Fruit fly (Drosophila melanogaster): Measurements from ENCODE around the gene disco-r.
A peak's percentile ranks its signal among the peaks of the same experiment; 100 is the strongest.

disco-r gene

DNA sequence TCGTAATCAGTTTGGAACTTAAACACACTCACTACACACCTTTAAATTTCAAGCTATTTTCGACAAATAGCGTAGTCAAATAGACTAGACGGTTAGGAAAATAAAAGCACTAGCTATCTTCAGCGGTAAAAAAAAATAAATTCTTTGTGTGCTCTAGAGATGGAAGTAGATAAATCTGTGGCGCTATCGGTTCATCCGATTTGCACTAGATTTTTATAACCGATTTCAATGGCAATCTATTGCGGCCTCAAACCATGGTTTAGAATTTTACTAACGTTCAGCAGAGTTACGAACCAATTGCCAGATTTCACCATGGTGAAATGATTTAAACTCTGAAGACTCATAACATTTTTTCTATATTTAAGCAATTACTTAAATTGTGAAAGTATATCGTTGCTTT, 52.3 kb downstream of the disco-r start (continued):
- TF ChIP-seq PHDP (tag; optimal IDR thresholded peaks at IDR 0.05), result no peak
- peak; percentile 28 for TF ChIP-seq CG12391 (tag; optimal IDR thresholded peaks at IDR 0.05)
- TF ChIP-seq Bgb (GFP tag; IDR thresholded peaks at IDR 0.05; ENCODE audit: partially characterized antibody), result peak; percentile 86
- TF ChIP-seq Hr39 (optimal IDR thresholded peaks at IDR 0.05), result no peak
- TF ChIP-seq dati (GFP tag; IDR thresholded peaks at IDR 0.05), result no peak
- no peak for TF ChIP-seq esg (GFP tag; conservative IDR thresholded peaks at IDR 0.05)
- TF ChIP-seq Ada2b (GFP tag; IDR thresholded peaks at IDR 0.05), result no peak
- no peak for TF ChIP-seq CG14965 (GFP tag; optimal IDR thresholded peaks at IDR 0.05; ENCODE audit: borderline replicate concordance)
- no peak for TF ChIP-seq CG1602 (GFP tag; optimal IDR thresholded peaks at IDR 0.05)
- TF ChIP-seq CG4404 (GFP tag; IDR thresholded peaks at IDR 0.05), result no peak
- no peak for TF ChIP-seq mirr (GFP tag; optimal IDR thresholded peaks at IDR 0.05)
- TF ChIP-seq mld (GFP tag; IDR thresholded peaks at IDR 0.05; ENCODE audit: partially characterized antibody), result no peak; the same call in 2 of the 3 replicates
- TF ChIP-seq CG6791 (GFP tag; IDR thresholded peaks at IDR 0.05; ENCODE audit: partially characterized antibody), result peak; percentile 85
- TF ChIP-seq CG12659 (GFP tag; optimal IDR thresholded peaks at IDR 0.05), result peak; percentile 79
- peak; percentile 67 for TF ChIP-seq CG33213 (GFP tag; optimal IDR thresholded peaks at IDR 0.05)
- TF ChIP-seq knrl (GFP tag; IDR thresholded peaks at IDR 0.05; ENCODE audit: partially characterized antibody), result peak; percentile 75
- TF ChIP-seq CG31388 (GFP tag; optimal IDR thresholded peaks at IDR 0.05), result no peak
- TF ChIP-seq pnt (GFP tag; optimal IDR thresholded peaks at IDR 0.05), result no peak
- no peak for TF ChIP-seq Six4 (GFP tag; optimal IDR thresholded peaks at IDR 0.05)
- TF ChIP-seq CG15601 (tag; optimal IDR thresholded peaks at IDR 0.05), result peak; percentile 26
- TF ChIP-seq CG30403 (GFP tag; optimal IDR thresholded peaks at IDR 0.05), result peak; percentile 17
- no peak for TF ChIP-seq sc (optimal IDR thresholded peaks at IDR 0.05)
- no peak for TF ChIP-seq sc (GFP tag; optimal IDR thresholded peaks at IDR 0.05)
- TF ChIP-seq CG3281 (GFP tag; optimal IDR thresholded peaks at IDR 0.05), result no peak
- no peak for TF ChIP-seq kni (GFP tag; optimal IDR thresholded peaks at IDR 0.05)
- TF ChIP-seq sisA (GFP tag; IDR thresholded peaks at IDR 0.05), result no peak
- TF ChIP-seq CG14441 (GFP tag; IDR thresholded peaks at IDR 0.05), result no peak
- no peak for TF ChIP-seq CG6254 (GFP tag; optimal IDR thresholded peaks at IDR 0.05)
- no peak; the same call in 1 of the 2 replicates for TF ChIP-seq CG6272 (GFP tag; IDR thresholded peaks at IDR 0.05)
- TF ChIP-seq Hey (tag; optimal IDR thresholded peaks at IDR 0.05), result no peak
- TF ChIP-seq CG30431 (GFP tag; optimal IDR thresholded peaks at IDR 0.05), result no peak
- no peak for TF ChIP-seq Nf-YA (GFP tag; IDR thresholded peaks at IDR 0.05)
- peak; percentile 5 for TF ChIP-seq Mad (GFP tag; optimal IDR thresholded peaks at IDR 0.05)
- TF ChIP-seq ATbp (GFP tag; optimal IDR thresholded peaks at IDR 0.05), result no peak
- peak; percentile 25 for TF ChIP-seq abd-A (tag; optimal IDR thresholded peaks at IDR 0.05)
- peak; percentile 66 for TF ChIP-seq stwl (tag; optimal IDR thresholded peaks at IDR 0.05)
- TF ChIP-seq CG2129 (GFP tag; IDR thresholded peaks at IDR 0.05; ENCODE audit: partially characterized antibody), result peak; percentile 38
- TF ChIP-seq pum (GFP tag; optimal IDR thresholded peaks at IDR 0.05), result no peak
- no peak for TF ChIP-seq ttk (GFP tag; IDR thresholded peaks at IDR 0.05)
- TF ChIP-seq CG4617 (GFP tag; optimal IDR thresholded peaks at IDR 0.05; ENCODE audit: borderline replicate concordance), result peak; percentile 52
- TF ChIP-seq Atf3 (GFP tag; optimal IDR thresholded peaks at IDR 0.05), result no peak
- no peak for TF ChIP-seq CG5953 (GFP tag; IDR thresholded peaks at IDR 0.05)
- TF ChIP-seq NC2β (GFP tag; optimal IDR thresholded peaks at IDR 0.05), result no peak
- no peak for TF ChIP-seq lbe (GFP tag; optimal IDR thresholded peaks at IDR 0.05)
- TF ChIP-seq CG15073 (GFP tag; optimal IDR thresholded peaks at IDR 0.05), result no peak
- no peak for TF ChIP-seq Lim3 (GFP tag; IDR thresholded peaks at IDR 0.05)
- no peak for TF ChIP-seq Dip2 (GFP tag; IDR thresholded peaks at IDR 0.05)
- TF ChIP-seq CG31365 (tag; optimal IDR thresholded peaks at IDR 0.05), result no peak
- TF ChIP-seq CG6683 (GFP tag; optimal IDR thresholded peaks at IDR 0.05), result no peak
- no peak for TF ChIP-seq CG17802 (tag; optimal IDR thresholded peaks at IDR 0.05)
- no peak for TF ChIP-seq danr (GFP tag; IDR thresholded peaks at IDR 0.05)
- TF ChIP-seq tna (GFP tag; IDR thresholded peaks at IDR 0.05; ENCODE audit: partially characterized antibody), result 0 out of 2 replicates have a peak, but pooled peaks have one; percentile 26

Data from whole organism, embryonic.